Fruit fly (Drosophila melanogaster) whole organism, embryonic: ENCODE results near the gene gNacalpha.

Experiments
- B-H1 ChIP-seq: fragments of 200-800 bp; sonication (Bioruptor generic); IDR thresholded peaks from 3 replicates; pipeline ENCODE4 v1.3.6; 2022; ENCODE audit warnings: missing biosample characterization, missing genetic modification characterization
- CG10147 ChIP-seq: fragments of 200-800 bp; sonication (Bioruptor generic); optimal IDR thresholded peaks from 2 replicates; lab custom pipeline; 2019; ENCODE audit warnings: missing biosample characterization, mild to moderate bottlenecking, missing genetic modification characterization, moderate library complexity
- CG10267 ChIP-seq: fragments of 200-800 bp; sonication (Bioruptor generic); optimal IDR thresholded peaks from 2 replicates; lab custom pipeline; 2018; ENCODE audit warnings: missing biosample characterization, mild to moderate bottlenecking, missing genetic modification characterization, moderate library complexity
- CG10565 ChIP-seq: fragments of 200-800 bp; sonication (Bioruptor generic); optimal IDR thresholded peaks from 3 replicates; lab custom pipeline; 2016; ENCODE audit warnings: missing biosample characterization, mild to moderate bottlenecking, missing genetic modification characterization
- CG10959 ChIP-seq: fragments of 200-800 bp; sonication (Bioruptor generic); IDR thresholded peaks from 2 replicates; pipeline ENCODE4 v1.3.6; 2022; ENCODE audit warnings: missing biosample characterization, missing genetic modification characterization
- CG11723 ChIP-seq: fragments of 200-800 bp; sonication (Bioruptor generic); optimal IDR thresholded peaks from 2 replicates; lab custom pipeline; 2017; ENCODE audit warnings: missing biosample characterization, mild to moderate bottlenecking, missing genetic modification characterization
- CG1233 ChIP-seq: fragments of 200-800 bp; sonication (Bioruptor generic); optimal IDR thresholded peaks from 4 replicates; lab custom pipeline; 2018; ENCODE audit warnings: missing biosample characterization, mild to moderate bottlenecking, missing genetic modification characterization
- CG13894 ChIP-seq: fragments of 200-800 bp; sonication (Bioruptor generic); optimal IDR thresholded peaks from 3 replicates; lab custom pipeline; 2018; ENCODE audit warnings: missing biosample characterization, mild to moderate bottlenecking, missing genetic modification characterization, moderate library complexity
- CG14441 ChIP-seq: fragments of 200-800 bp; sonication (Bioruptor generic); IDR thresholded peaks from 2 replicates; pipeline ENCODE4 v1.3.6; 2022; ENCODE audit warnings: missing biosample characterization, missing genetic modification characterization
- CG15011 ChIP-seq: fragments of 200-800 bp; sonication (Bioruptor generic); optimal IDR thresholded peaks from 3 replicates; lab custom pipeline; 2018; ENCODE audit warnings: missing biosample characterization, mild to moderate bottlenecking, missing genetic modification characterization
- CG1529 ChIP-seq: fragments of 200-800 bp; sonication (Bioruptor generic); optimal IDR thresholded peaks from 3 replicates; lab custom pipeline; 2018; ENCODE audit warnings: missing biosample characterization, missing genetic modification characterization
- CG16779 ChIP-seq: fragments of 200-800 bp; sonication (Bioruptor generic); IDR thresholded peaks from 2 replicates; pipeline ENCODE4 v1.3.6; 2022; ENCODE audit warnings: missing biosample characterization, missing genetic modification characterization
- CG17328 ChIP-seq: fragments of 200-800 bp; sonication (Bioruptor generic); IDR thresholded peaks from 2 replicates; pipeline ENCODE4 v1.3.6; 2022; ENCODE audit warnings: missing biosample characterization, missing genetic modification characterization
- CG17359 ChIP-seq: fragments of 200-800 bp; sonication (Bioruptor generic); optimal IDR thresholded peaks from 3 replicates; lab custom pipeline; 2018; ENCODE audit warnings: missing biosample characterization, mild to moderate bottlenecking, missing genetic modification characterization, moderate library complexity
- CG18619 ChIP-seq: fragments of 200-800 bp; sonication (Bioruptor generic); optimal IDR thresholded peaks from 3 replicates; lab custom pipeline; 2017; ENCODE audit warnings: missing biosample characterization, mild to moderate bottlenecking, missing genetic modification characterization
- CG2202 ChIP-seq: fragments of 200-800 bp; sonication (Bioruptor generic); optimal IDR thresholded peaks from 2 replicates; lab custom pipeline; 2018; ENCODE audit warnings: missing biosample characterization, mild to moderate bottlenecking, missing genetic modification characterization
- CG2712 ChIP-seq: fragments of 200-800 bp; optimal IDR thresholded peaks from 3 replicates; lab custom pipeline; 2019; ENCODE audit warnings: missing biosample characterization, mild to moderate bottlenecking, missing genetic modification characterization, moderate library complexity
- CG2889 ChIP-seq: fragments of 200-800 bp; sonication (Bioruptor generic); IDR thresholded peaks from 3 replicates; pipeline ENCODE4 v1.3.6; 2022; ENCODE audit warnings: missing biosample characterization, missing genetic modification characterization
- CG31224 ChIP-seq: fragments of 200-800 bp; sonication (Bioruptor generic); IDR thresholded peaks from 2 replicates; pipeline ENCODE4 v1.3.6; 2022; ENCODE audit warnings: missing biosample characterization, missing genetic modification characterization
- CG4282 ChIP-seq: fragments of 200-800 bp; sonication (Bioruptor generic); optimal IDR thresholded peaks from 2 replicates; lab custom pipeline; 2016; ENCODE audit warnings: missing biosample characterization, missing genetic modification characterization
- CG4424 ChIP-seq: fragments of 200-800 bp; sonication (Bioruptor generic); optimal IDR thresholded peaks from 3 replicates; lab custom pipeline; 2016; ENCODE audit warnings: missing biosample characterization, missing genetic modification characterization
- CG4617 ChIP-seq: fragments of 200-800 bp; sonication (Bioruptor generic); optimal IDR thresholded peaks from 3 replicates; lab custom pipeline; 2016; ENCODE audit warnings: missing biosample characterization, missing genetic modification characterization, borderline replicate concordance
- CG6791 ChIP-seq: fragments of 200-800 bp; sonication (Bioruptor generic); IDR thresholded peaks from 3 replicates; pipeline ENCODE4 v1.3.6; 2022; ENCODE audit warnings: missing biosample characterization, missing genetic modification characterization; ENCODE audit not compliant: partially characterized antibody
- CG7357 ChIP-seq: fragments of 200-800 bp; sonication (Bioruptor generic); IDR thresholded peaks from 3 replicates; pipeline ENCODE4 v1.3.6; 2022; ENCODE audit warnings: missing biosample characterization, missing genetic modification characterization
- CrebB ChIP-seq: fragments of 200-800 bp; sonication (Bioruptor generic); optimal IDR thresholded peaks from 3 replicates; lab custom pipeline; 2018; ENCODE audit warnings: missing biosample characterization, mild to moderate bottlenecking, missing genetic modification characterization
- Dfd ChIP-seq, 2 experiments: fragments of >200 bp; optimal IDR thresholded peaks; 2 replicates each; lab custom pipeline; 2017; ENCODE audit warnings: missing biosample characterization in 2 of 2, missing genetic modification characterization in 2 of 2
- E2f2 ChIP-seq: fragments of 200-800 bp; sonication (Bioruptor generic); IDR thresholded peaks from 2 replicates; pipeline ENCODE4 v1.3.6; 2022; ENCODE audit warnings: missing biosample characterization, missing genetic modification characterization
- Ets97D ChIP-seq: fragments of 200-800 bp; sonication (Bioruptor generic); optimal IDR thresholded peaks from 3 replicates; lab custom pipeline; 2016; ENCODE audit warnings: missing biosample characterization, missing genetic modification characterization
- Mrtf ChIP-seq: fragments of 200-800 bp; sonication (Bioruptor generic); IDR thresholded peaks from 3 replicates; pipeline ENCODE4 v1.3.6; 2022; ENCODE audit warnings: missing biosample characterization, missing genetic modification characterization
- Neu2 ChIP-seq: fragments of 200-800 bp; sonication (Bioruptor generic); optimal IDR thresholded peaks from 3 replicates; lab custom pipeline; 2016; ENCODE audit warnings: missing biosample characterization, missing genetic modification characterization, borderline replicate concordance
- Pdp1 ChIP-seq, 2 experiments: fragments of 200-800 bp; sonication (Bioruptor generic); optimal IDR thresholded peaks; 3 replicates each; lab custom pipeline; 2016; ENCODE audit warnings: missing biosample characterization in 2 of 2, missing genetic modification characterization in 2 of 2, mild to moderate bottlenecking in 1 of 2, moderate library complexity in 1 of 2
- Ravus ChIP-seq: fragments of 200-800 bp; sonication (Bioruptor generic); IDR thresholded peaks from 2 replicates; pipeline ENCODE4 v1.3.6; 2022; ENCODE audit warnings: missing biosample characterization, missing genetic modification characterization
- Taf1 ChIP-seq: fragments of 200-800 bp; sonication (Bioruptor generic); IDR thresholded peaks from 2 replicates; pipeline ENCODE4 v1.3.6; 2022; ENCODE audit warnings: missing biosample characterization, missing genetic modification characterization
- Xbp1 ChIP-seq: fragments of 200-800 bp; sonication (Bioruptor generic); optimal IDR thresholded peaks from 3 replicates; lab custom pipeline; 2016; ENCODE audit warnings: missing biosample characterization, mild to moderate bottlenecking, missing genetic modification characterization
- YL-1 ChIP-seq: fragments of 200-800 bp; sonication (Bioruptor generic); optimal IDR thresholded peaks from 3 replicates; lab custom pipeline; 2017; ENCODE audit warnings: missing biosample characterization, mild to moderate bottlenecking, missing genetic modification characterization
- aop ChIP-seq: fragments of 200-800 bp; sonication (Bioruptor generic); IDR thresholded peaks from 2 replicates; pipeline ENCODE4 v1.3.6; 2022; ENCODE audit warnings: missing biosample characterization, missing genetic modification characterization
- ase ChIP-seq: fragments of 200-800 bp; sonication (Bioruptor generic); IDR thresholded peaks from 3 replicates; pipeline ENCODE4 v1.3.6; 2022; ENCODE audit warnings: missing biosample characterization, missing genetic modification characterization
- ato ChIP-seq: fragments of 200-800 bp; sonication (Bioruptor generic); IDR thresholded peaks from 2 replicates; pipeline ENCODE4 v1.3.6; 2022; ENCODE audit warnings: missing biosample characterization, missing genetic modification characterization; ENCODE audit not compliant: partially characterized antibody
- chif ChIP-seq, 2 experiments: fragments of 200-800 bp; sonication (Bioruptor generic); optimal IDR thresholded peaks; 3 replicates each; lab custom pipeline; 2016; ENCODE audit warnings: missing biosample characterization in 2 of 2, missing genetic modification characterization in 2 of 2
- crp ChIP-seq, 2 experiments: fragments of 200-800 bp; sonication (Bioruptor generic); optimal IDR thresholded peaks; 2 replicates in 1 of 2; 3 replicates in 1 of 2; lab custom pipeline; 2017; ENCODE audit warnings: missing biosample characterization in 2 of 2, missing genetic modification characterization in 2 of 2, mild to moderate bottlenecking in 1 of 2, moderate library complexity in 1 of 2
- ems ChIP-seq: fragments of 200-800 bp; sonication (Bioruptor generic); optimal IDR thresholded peaks from 3 replicates; lab custom pipeline; 2016; ENCODE audit warnings: missing biosample characterization, missing genetic modification characterization
- inv ChIP-seq: fragments of 200-800 bp; sonication (Bioruptor generic); IDR thresholded peaks from 2 replicates; pipeline ENCODE4 v1.3.6; 2022; ENCODE audit warnings: missing biosample characterization, missing genetic modification characterization; ENCODE audit not compliant: partially characterized antibody
- ken ChIP-seq: fragments of 200-800 bp; sonication (Bioruptor generic); IDR thresholded peaks from 3 replicates; pipeline ENCODE4 v1.3.6; 2022; ENCODE audit warnings: missing biosample characterization, missing genetic modification characterization
- mam ChIP-seq: fragments of 200-800 bp; sonication (Bioruptor generic); optimal IDR thresholded peaks from 3 replicates; lab custom pipeline; 2016; ENCODE audit warnings: missing biosample characterization, missing genetic modification characterization
- pfk ChIP-seq: fragments of 200-800 bp; sonication (Bioruptor generic); optimal IDR thresholded peaks from 2 replicates; lab custom pipeline; 2018; ENCODE audit warnings: missing biosample characterization, mild to moderate bottlenecking, missing genetic modification characterization, moderate library complexity
- stc ChIP-seq: fragments of 200-800 bp; sonication (Bioruptor generic); IDR thresholded peaks from 2 replicates; pipeline ENCODE4 v1.3.6; 2022; ENCODE audit warnings: missing biosample characterization, missing genetic modification characterization
- tll ChIP-seq, 2 experiments: fragments of 200-800 bp in 1 of 2; fragments of >200 bp in 1 of 2; sonication (Bioruptor generic) in 1 of 2; optimal IDR thresholded peaks; 2 replicates each; lab custom pipeline; 2017 to 2019; ENCODE audit warnings: missing biosample characterization in 2 of 2, missing genetic modification characterization in 2 of 2, mild to moderate bottlenecking in 1 of 2, moderate library complexity in 1 of 2
- trem ChIP-seq: fragments of 200-800 bp; optimal IDR thresholded peaks from 3 replicates; lab custom pipeline; 2019; ENCODE audit warnings: missing biosample characterization, mild to moderate bottlenecking, missing genetic modification characterization, moderate library complexity

gNacalpha gene

dm6 chr2L:1074180-1074864 lies 37.3 kb downstream of the gNacalpha start (continued):
- TF ChIP-seq trem (peak; percentile 82), CG10267 (tag; lab: Kevin White, UChicago) (peak; percentile 82), CG1529 (GFP tag; lab: Kevin White, UChicago) (peak; percentile 80), YL-1 (GFP tag; lab: Kevin White, UChicago) (peak; percentile 23), Pdp1 (GFP tag; optimal IDR thresholded peaks at IDR 0.05; lab: Kevin White, UChicago) (peak; percentile 66 to 79), Ets97D (GFP tag; lab: Kevin White, UChicago) (peak; percentile 21), CG4617 (GFP tag; lab: Kevin White, UChicago) (no peak), Ravus (no peak), pfk (GFP tag; lab: Kevin White, UChicago) (no peak), ase (GFP tag; lab: Robert Waterston, UW) (0 out of 3 replicates have a peak, but pooled peaks have one; percentile 42), CG2889 (GFP tag; lab: Robert Waterston, UW) (peak; percentile 54; the same call in 1 of the 3 replicates), ken (peak; percentile 77; the same call in 2 of the 3 replicates), CG2712 (tag; lab: Kevin White, UChicago) (peak; percentile 93), Mrtf (GFP tag; lab: Robert Waterston, UW) (peak; percentile 60; the same call in 1 of the 3 replicates), inv (no peak), CG1233 (GFP tag; lab: Kevin White, UChicago) (peak; percentile 66), CG4424 (GFP tag; lab: Kevin White, UChicago) (peak; percentile 86), chif (GFP tag; optimal IDR thresholded peaks at IDR 0.05; lab: Kevin White, UChicago) (peak; percentile 67 to 82), CG13894 (no peak), crp (GFP tag; optimal IDR thresholded peaks at IDR 0.05; lab: Kevin White, UChicago) (peak in 1 of 2 experiments; percentile 11), CG14441 (GFP tag; lab: Robert Waterston, UW) (peak; percentile 67), tll (GFP tag; optimal IDR thresholded peaks at IDR 0.05; lab: Kevin White, UChicago) (no peak), E2f2 (GFP tag; lab: Robert Waterston, UW) (peak; percentile 50; the same call in 1 of the 2 replicates), aop (GFP tag; lab: Robert Waterston, UW) (peak; percentile 41; the same call in 1 of the 2 replicates), CG17328 (GFP tag; lab: Robert Waterston, UW) (peak; percentile 82), stc (GFP tag; lab: Robert Waterston, UW) (peak; percentile 76), CG16779 (GFP tag; lab: Robert Waterston, UW) (0 out of 2 replicates have a peak, but pooled peaks have one; percentile 51), CG2202 (tag; lab: Kevin White, UChicago) (peak; percentile 78), Neu2 (no peak), CG4282 (GFP tag; lab: Kevin White, UChicago) (no peak), Xbp1 (GFP tag; lab: Kevin White, UChicago) (peak; percentile 81), B-H1 (GFP tag; lab: Robert Waterston, UW) (peak; percentile 41; the same call in 1 of the 3 replicates), CrebB (peak; percentile 53), Taf1 (GFP tag; lab: Robert Waterston, UW) (no peak), ems (GFP tag; lab: Kevin White, UChicago) (peak; percentile 67), CG31224 (GFP tag; lab: Robert Waterston, UW) (peak; percentile 53; the same call in 1 of the 2 replicates), Dfd (GFP tag; optimal IDR thresholded peaks at IDR 0.05; lab: Kevin White, UChicago) (no peak), CG17359 (tag; lab: Kevin White, UChicago) (peak; percentile 86), mam (GFP tag; lab: Kevin White, UChicago) (peak; percentile 59), ato (GFP tag; lab: Robert Waterston, UW) (no peak), CG18619 (peak; percentile 63), CG7357 (GFP tag; lab: Robert Waterston, UW) (no peak), CG10147 (GFP tag; lab: Kevin White, UChicago) (peak; percentile 51), CG10565 (GFP tag; lab: Kevin White, UChicago) (no peak), CG15011 (GFP tag; lab: Kevin White, UChicago) (peak; percentile 66), CG11723 (GFP tag; lab: Kevin White, UChicago) (peak; percentile 59), CG10959 (GFP tag; lab: Robert Waterston, UW) (0 out of 2 replicates have a peak, but pooled peaks have one; percentile 39), CG6791 (GFP tag; lab: Robert Waterston, UW) (no peak)
